Worm (Caenorhabditis elegans) whole organism, L4 larva: ENCODE data around the gene rgs-11.

ENCODE experiments used
- nhr-237 ChIP-seq: sonication (generic microtip); optimal IDR thresholded peaks from 2 replicates; lab custom pipeline; 2017; ENCODE audit warnings: missing biosample characterization, missing genetic modification characterization
- ztf-11 ChIP-seq: fragments of 150-350 bp; optimal IDR thresholded peaks from 2 replicates; lab custom pipeline; 2014; ENCODE audit warnings: missing biosample characterization, missing genetic modification characterization

- TF ChIP-seq nhr-237 (tag; lab: Kevin White, UChicago) (no peak), ztf-11 (tag; lab: Kevin White, UChicago) (no peak)
Measured at ce11 chrX:14957176-14957575, 7.2 kb upstream of the rgs-11 start.
